Fruit fly (Drosophila melanogaster) whole organism: Measurements from ENCODE around the gene kuk.

Experiments
- CG8478 ChIP-seq: fragments of >200 bp; optimal IDR thresholded peaks from 2 replicates; lab custom pipeline; 2018; ENCODE audit warnings: inconsistent platforms
- EcR ChIP-seq, 2 experiments: fragments of >200 bp; optimal IDR thresholded peaks; 2 replicates each; lab custom pipeline; 2017; ENCODE audit warnings: missing biosample characterization in 2 of 2, missing genetic modification characterization in 2 of 2, missing genetic modification reagents in 2 of 2
- pan ChIP-seq: fragments of >200 bp; optimal IDR thresholded peaks from 2 replicates; lab custom pipeline; 2017
- usp ChIP-seq: fragments of >200 bp; optimal IDR thresholded peaks from 2 replicates; lab custom pipeline; 2017; ENCODE audit warnings: missing biosample characterization, missing genetic modification characterization, mixed read lengths

DNA sequence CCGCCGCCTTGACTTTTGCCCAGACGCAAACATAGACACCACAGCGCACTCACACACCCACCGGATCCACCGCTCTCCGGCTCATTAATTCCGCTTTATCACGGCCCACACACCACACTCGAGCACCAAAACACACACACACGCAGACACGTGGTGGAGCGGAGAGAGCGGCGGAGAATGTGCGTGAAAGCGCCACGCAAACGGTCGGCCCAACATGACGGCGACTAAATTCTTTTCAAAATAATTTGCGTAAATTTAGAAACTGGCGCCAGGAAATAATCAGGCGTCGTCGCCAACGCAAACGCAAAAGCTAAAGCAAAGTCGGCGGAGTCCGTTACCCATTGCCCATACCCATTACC is 20.3 kb upstream of the kuk start:
- no peak for TF ChIP-seq usp (GFP tag; lab: Kevin White, UChicago)
- no peak for TF ChIP-seq CG8478 (lab: Kevin White, UChicago)
- no peak for TF ChIP-seq pan (lab: Kevin White, UChicago)
- no peak for TF ChIP-seq EcR (GFP tag; optimal IDR thresholded peaks at IDR 0.05; lab: Kevin White, UChicago)
